Worm (Caenorhabditis elegans) whole organism, L1 larva: Measurements from ENCODE around the gene ZK470.14.

ENCODE experiments used
- F16B12.6 ChIP-seq: fragments of 150-350 bp; optimal IDR thresholded peaks from 2 replicates; lab custom pipeline; 2014; ENCODE audit warnings: missing biosample characterization, missing genetic modification characterization
- aha-1 ChIP-seq: fragments of 150-350 bp; optimal IDR thresholded peaks from 2 replicates; lab custom pipeline; 2014; ENCODE audit warnings: missing biosample characterization, missing genetic modification characterization
- alr-1 ChIP-seq: fragments of 200-800 bp; sonication (Bioruptor generic); optimal IDR thresholded peaks from 2 replicates; lab custom pipeline; 2018; ENCODE audit warnings: borderline replicate concordance, mild to moderate bottlenecking, missing genetic modification characterization, missing compliant biosample characterization
- aly-2 ChIP-seq: fragments of 150-350 bp; optimal IDR thresholded peaks from 2 replicates; lab custom pipeline; 2014; ENCODE audit warnings: missing biosample characterization, missing genetic modification characterization
- blmp-1 ChIP-seq: fragments of 150-350 bp; optimal IDR thresholded peaks from 2 replicates; lab custom pipeline; 2014; ENCODE audit warnings: missing biosample characterization, missing genetic modification characterization
- ces-1 ChIP-seq: fragments of 150-350 bp; optimal IDR thresholded peaks from 2 replicates; lab custom pipeline; 2014; ENCODE audit warnings: missing biosample characterization, missing genetic modification reagents, missing genetic modification characterization
- dpl-1 ChIP-seq, 3 experiments: fragments of 150-350 bp in 2 of 3; sonication (generic microtip) in 1 of 3; optimal IDR thresholded peaks; 2 replicates each; lab custom pipeline; 2014 to 2017; ENCODE audit warnings: missing biosample characterization in 3 of 3, missing genetic modification characterization in 3 of 3, missing genetic modification reagents in 3 of 3
- dsc-1 ChIP-seq: sonication (generic microtip); optimal IDR thresholded peaks from 2 replicates; lab custom pipeline; 2016; ENCODE audit warnings: mild to moderate bottlenecking, missing genetic modification characterization, missing compliant biosample characterization
- efl-1 ChIP-seq, 4 experiments: fragments of 150-350 bp; optimal IDR thresholded peaks in 3 of 4; peaks in 1 of 4; 1 replicate in 1 of 4; 2 replicates in 3 of 4; lab custom pipeline; 2014; ENCODE audit warnings: missing biosample characterization in 2 of 4, missing genetic modification characterization in 2 of 4, missing genetic modification reagents in 2 of 4
- efl-3 ChIP-seq: fragments of 200-800 bp; sonication (Bioruptor generic); optimal IDR thresholded peaks from 2 replicates; lab custom pipeline; 2018; ENCODE audit warnings: mild to moderate bottlenecking, missing genetic modification characterization, missing compliant biosample characterization
- egl-13 ChIP-seq: sonication (generic microtip); optimal IDR thresholded peaks from 2 replicates; lab custom pipeline; 2016; ENCODE audit warnings: missing genotype, missing genetic modification reagents, missing genetic modification characterization, missing compliant biosample characterization
- elt-2 ChIP-seq: sonication (generic microtip); optimal IDR thresholded peaks from 2 replicates; lab custom pipeline; 2016; ENCODE audit warnings: missing genetic modification characterization, mild to moderate bottlenecking, inconsistent platforms, missing compliant biosample characterization, missing genetic modification reagents
- elt-3 ChIP-seq, 6 experiments: fragments of 150-350 bp in 1 of 6; sonication (generic microtip); optimal IDR thresholded peaks; 2 replicates each; lab custom pipeline; 2017 to 2018; ENCODE audit warnings: missing biosample characterization in 6 of 6, missing genetic modification characterization in 6 of 6, inconsistent platforms in 1 of 6
- ets-5 ChIP-seq: fragments of 200-800 bp; sonication (Bioruptor generic); IDR thresholded peaks from 2 replicates; pipeline ENCODE4 v1.3.6; 2022; ENCODE audit warnings: missing genetic modification characterization, missing compliant biosample characterization
- fkh-4 ChIP-seq: sonication (generic microtip); optimal IDR thresholded peaks from 2 replicates; lab custom pipeline; 2016; ENCODE audit warnings: missing compliant biosample characterization, missing genetic modification characterization, borderline replicate concordance
- fos-1 ChIP-seq: fragments of 150-350 bp; optimal IDR thresholded peaks from 2 replicates; lab custom pipeline; 2014; ENCODE audit warnings: missing biosample characterization, missing genetic modification characterization
- grh-1 ChIP-seq: fragments of 200-800 bp; sonication (Bioruptor generic); IDR thresholded peaks from 2 replicates; pipeline ENCODE4 v1.3.6; 2022; ENCODE audit warnings: missing genetic modification reagents, missing genetic modification characterization, missing compliant biosample characterization
- hlh-17 ChIP-seq: fragments of 200-800 bp; sonication (Bioruptor generic); optimal IDR thresholded peaks from 2 replicates; lab custom pipeline; 2018; ENCODE audit warnings: missing genetic modification characterization, mild to moderate bottlenecking, missing compliant biosample characterization, moderate library complexity, borderline replicate concordance
- hpl-2 ChIP-seq: fragments of 150-350 bp; optimal IDR thresholded peaks from 2 replicates; lab custom pipeline; 2014; ENCODE audit warnings: missing biosample characterization, missing genetic modification reagents, missing genetic modification characterization
- irx-1 ChIP-seq: sonication (generic microtip); optimal IDR thresholded peaks from 2 replicates; lab custom pipeline; 2016; ENCODE audit warnings: missing genetic modification characterization, missing compliant biosample characterization
- isw-1 ChIP-seq: fragments of 200-800 bp; sonication (Bioruptor generic); IDR thresholded peaks from 2 replicates; pipeline ENCODE4 v1.3.6; 2022; ENCODE audit warnings: missing genetic modification characterization, missing compliant biosample characterization
- jun-1 ChIP-seq: fragments of 150-350 bp; optimal IDR thresholded peaks from 2 replicates; lab custom pipeline; 2014; ENCODE audit warnings: missing biosample characterization, missing genetic modification reagents, missing genetic modification characterization
- lin-13 ChIP-seq: fragments of 150-350 bp; optimal IDR thresholded peaks from 2 replicates; lab custom pipeline; 2014; ENCODE audit warnings: missing biosample characterization, missing genetic modification reagents, missing genetic modification characterization
- lin-15B ChIP-seq: fragments of 150-350 bp; sonication (generic microtip); optimal IDR thresholded peaks from 3 replicates; lab custom pipeline; 2014; ENCODE audit warnings: missing biosample characterization, missing genetic modification characterization
- lin-39 ChIP-seq: fragments of 150-350 bp; optimal IDR thresholded peaks from 2 replicates; lab custom pipeline; 2014; ENCODE audit warnings: missing biosample characterization, missing genetic modification reagents, missing genetic modification characterization
- lsy-2 ChIP-seq, 2 experiments: fragments of 150-350 bp; optimal IDR thresholded peaks; 2 replicates each; lab custom pipeline; 2014; ENCODE audit warnings: missing biosample characterization in 2 of 2, missing genetic modification characterization in 2 of 2
- mab-9 ChIP-seq: fragments of 200-800 bp; sonication (Bioruptor generic); IDR thresholded peaks from 2 replicates; pipeline ENCODE4 v1.3.6; 2022; ENCODE audit warnings: missing genetic modification reagents, missing genetic modification characterization, missing compliant biosample characterization
- mdl-1 ChIP-seq, 2 experiments: fragments of 150-350 bp; optimal IDR thresholded peaks; 2 replicates each; lab custom pipeline; 2014 to 2017; ENCODE audit warnings: missing biosample characterization in 2 of 2, missing genetic modification characterization in 2 of 2, inconsistent platforms in 1 of 2
- mef-2 ChIP-seq: fragments of 150-350 bp; optimal IDR thresholded peaks from 2 replicates; lab custom pipeline; 2014; ENCODE audit warnings: missing biosample characterization, missing genetic modification characterization
- nhr-19 ChIP-seq: fragments of 200-800 bp; sonication (Bioruptor generic); conservative IDR thresholded peaks from 2 replicates; pipeline ENCODE4 v1.3.6; 2022; ENCODE audit warnings: missing genetic modification characterization, missing compliant biosample characterization
- nhr-20 ChIP-seq: sonication (generic microtip); optimal IDR thresholded peaks from 2 replicates; lab custom pipeline; 2016; ENCODE audit warnings: mild to moderate bottlenecking, missing genetic modification characterization, missing compliant biosample characterization
- nhr-237 ChIP-seq: fragments of 150-350 bp; optimal IDR thresholded peaks from 2 replicates; lab custom pipeline; 2014; ENCODE audit warnings: missing biosample characterization, missing genetic modification characterization
- nhr-28 ChIP-seq: fragments of 150-350 bp; optimal IDR thresholded peaks from 2 replicates; lab custom pipeline; 2014; ENCODE audit warnings: missing biosample characterization, missing genetic modification characterization
- nhr-71 ChIP-seq: sonication (generic microtip); optimal IDR thresholded peaks from 2 replicates; lab custom pipeline; 2016; ENCODE audit warnings: mild to moderate bottlenecking, missing genetic modification characterization, moderate library complexity, missing compliant biosample characterization
- nhr-77 ChIP-seq: fragments of 150-350 bp; optimal IDR thresholded peaks from 2 replicates; lab custom pipeline; 2014; ENCODE audit warnings: missing biosample characterization, missing genetic modification characterization
- nhr-85 ChIP-seq: sonication (generic microtip); peaks from one replicate; lab custom pipeline; 2016; ENCODE audit warnings: missing genetic modification characterization, inconsistent platforms, missing compliant biosample characterization
- nhr-90 ChIP-seq: sonication (generic microtip); optimal IDR thresholded peaks from 2 replicates; lab custom pipeline; 2016; ENCODE audit warnings: mild to moderate bottlenecking, missing genetic modification characterization, missing compliant biosample characterization; ENCODE audit not compliant: poor library complexity
- pag-3 ChIP-seq: sonication (generic microtip); optimal IDR thresholded peaks from 2 replicates; lab custom pipeline; 2017; ENCODE audit warnings: missing genetic modification characterization, mild to moderate bottlenecking, missing compliant biosample characterization, antibody characterized with exemption, borderline replicate concordance; ENCODE audit not compliant: insufficient read depth
- rnt-1 ChIP-seq: sonication (generic microtip); optimal IDR thresholded peaks from 2 replicates; lab custom pipeline; 2016; ENCODE audit warnings: mild to moderate bottlenecking, missing genetic modification characterization, moderate library complexity, missing compliant biosample characterization
- skn-1 ChIP-seq: fragments of 150-350 bp; optimal IDR thresholded peaks from 2 replicates; lab custom pipeline; 2014; ENCODE audit warnings: missing biosample characterization, missing genetic modification characterization
- snpc-4 ChIP-seq: fragments of 150-350 bp; optimal IDR thresholded peaks from 2 replicates; lab custom pipeline; 2014; ENCODE audit warnings: missing biosample characterization, missing genetic modification characterization
- snu-23 ChIP-seq: sonication (generic microtip); optimal IDR thresholded peaks from 2 replicates; lab custom pipeline; 2016; ENCODE audit warnings: missing genetic modification characterization, missing compliant biosample characterization
- sptf-1 ChIP-seq: fragments of 150-350 bp; optimal IDR thresholded peaks from 2 replicates; lab custom pipeline; 2014; ENCODE audit warnings: missing biosample characterization, missing genetic modification characterization
- tbx-2 ChIP-seq: sonication (generic microtip); optimal IDR thresholded peaks from 2 replicates; lab custom pipeline; 2016; ENCODE audit warnings: missing genetic modification characterization, missing compliant biosample characterization
- unc-30 ChIP-seq: sonication (generic microtip); optimal IDR thresholded peaks from 2 replicates; lab custom pipeline; 2017; ENCODE audit warnings: missing biosample characterization, missing genetic modification characterization
- unc-62 ChIP-seq: fragments of 150-350 bp; optimal IDR thresholded peaks from 2 replicates; lab custom pipeline; 2014; ENCODE audit warnings: missing biosample characterization, missing genetic modification reagents, missing genetic modification characterization
- unc-86 ChIP-seq: sonication (generic microtip); optimal IDR thresholded peaks from 2 replicates; lab custom pipeline; 2016; ENCODE audit warnings: missing genetic modification characterization, missing compliant biosample characterization
- unc-98 ChIP-seq: fragments of 200-800 bp; sonication (Bioruptor generic); IDR thresholded peaks from 2 replicates; pipeline ENCODE4 v1.3.6; 2022; ENCODE audit warnings: missing genetic modification characterization, missing compliant biosample characterization
- vab-15 ChIP-seq: sonication (generic microtip); optimal IDR thresholded peaks from 2 replicates; lab custom pipeline; 2017; ENCODE audit warnings: missing genotype, mild to moderate bottlenecking, missing genetic modification characterization, missing compliant biosample characterization
- zag-1 ChIP-seq: fragments of 150-350 bp; optimal IDR thresholded peaks from 2 replicates; lab custom pipeline; 2014; ENCODE audit warnings: missing biosample characterization, missing genetic modification characterization
- ztf-11 ChIP-seq, 2 experiments: sonication (generic microtip); optimal IDR thresholded peaks; 2 replicates each; lab custom pipeline; 2016 to 2017; ENCODE audit warnings: missing genetic modification characterization in 2 of 2, missing biosample characterization in 1 of 2, missing compliant biosample characterization in 1 of 2
- ztf-4 ChIP-seq: fragments of 150-350 bp; optimal IDR thresholded peaks from 2 replicates; lab custom pipeline; 2014; ENCODE audit warnings: missing biosample characterization, missing genetic modification characterization

Gene ZK470.14

DNA sequence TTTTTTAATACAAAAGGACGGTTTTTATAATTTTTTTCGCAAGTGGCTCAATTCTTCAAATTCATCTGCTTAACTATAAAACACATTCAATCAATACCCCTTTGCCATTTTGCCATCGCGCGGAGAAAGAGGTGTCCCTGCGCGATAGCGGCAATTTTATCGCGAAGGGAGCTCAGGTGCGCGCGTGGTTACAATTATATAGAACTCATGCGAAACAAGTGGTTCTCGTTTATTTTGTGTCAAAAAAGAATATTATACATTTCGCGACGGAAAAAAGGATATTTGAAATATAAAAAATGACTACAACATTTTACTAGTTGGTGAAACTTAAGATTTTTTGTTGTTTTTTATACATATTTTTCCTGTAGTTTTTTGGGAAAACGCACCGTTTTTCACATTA is 41.9 kb downstream of the ZK470.14 start (continued):
- TF ChIP-seq elt-3 (tag; optimal IDR thresholded peaks at IDR 0.05; lab: Kevin White, UChicago) (peak; percentile 75 to 99 (median 90)), nhr-19 (GFP tag; lab: Robert Waterston, UW) (peak; percentile 99), fos-1 (tag; lab: Kevin White, UChicago) (peak; percentile 97), ztf-4 (tag; lab: Kevin White, UChicago) (peak; percentile 99), irx-1 (tag; lab: Kevin White, UChicago) (peak; percentile 100), vab-15 (tag; lab: Kevin White, UChicago) (peak; percentile 84), fkh-4 (tag; lab: Kevin White, UChicago) (peak; percentile 94), pag-3 (tag; lab: Kevin White, UChicago) (no peak), dpl-1 (GFP tag; optimal IDR thresholded peaks at IDR 0.05; lab: Kevin White, UChicago) (peak; percentile 56 to 71 (median 61)), hlh-17 (no peak), mdl-1 (tag; optimal IDR thresholded peaks at IDR 0.05; lab: Kevin White, UChicago) (peak in 1 of 2 experiments; percentile 95), unc-62 (GFP tag; lab: Kevin White, UChicago) (peak; percentile 34), ets-5 (GFP tag; lab: Robert Waterston, UW) (peak; percentile 92; the same call in 1 of the 2 replicates), nhr-90 (peak; percentile 99), aly-2 (tag; lab: Kevin White, UChicago) (peak; percentile 95), grh-1 (GFP tag; lab: Robert Waterston, UW) (peak; percentile 97), unc-86 (tag; lab: Kevin White, UChicago) (peak; percentile 99), hpl-2 (GFP tag; lab: Kevin White, UChicago) (peak; percentile 95), jun-1 (tag; lab: Kevin White, UChicago) (peak; percentile 100), snu-23 (GFP tag; lab: Kevin White, UChicago) (peak; percentile 100), aha-1 (tag; lab: Kevin White, UChicago) (peak; percentile 94), sptf-1 (tag; lab: Kevin White, UChicago) (no peak), efl-3 (GFP tag; lab: Kevin White, UChicago) (peak; percentile 95), skn-1 (tag; lab: Kevin White, UChicago) (peak; percentile 99), dsc-1 (tag; lab: Kevin White, UChicago) (peak; percentile 100), nhr-71 (tag; lab: Kevin White, UChicago) (peak; percentile 99), lin-15B (peak; percentile 46), lsy-2 (tag; optimal IDR thresholded peaks at IDR 0.05; lab: Kevin White, UChicago) (peak; percentile 93 to 96), ces-1 (GFP tag; lab: Kevin White, UChicago) (peak; percentile 96), nhr-77 (tag; lab: Kevin White, UChicago) (peak; percentile 99), unc-30 (peak; percentile 80), lin-39 (tag; lab: Kevin White, UChicago) (peak; percentile 99), ztf-11 (tag; optimal IDR thresholded peaks at IDR 0.05; lab: Kevin White, UChicago) (peak; percentile 78 to 99), nhr-20 (tag; lab: Kevin White, UChicago) (peak; percentile 99), elt-2 (peak; percentile 91), nhr-237 (tag; lab: Kevin White, UChicago) (peak; percentile 100), rnt-1 (tag; lab: Kevin White, UChicago) (peak; percentile 99), efl-1 (optimal IDR thresholded peaks at IDR 0.05; lab: Kevin White, UChicago) (peak; percentile 86 to 90), efl-1 (GFP tag; optimal IDR thresholded peaks at IDR 0.05 in 1 of 2; lab: Kevin White, UChicago) (peak; percentile 46 to 97), blmp-1 (tag; lab: Kevin White, UChicago) (peak; percentile 42), zag-1 (tag; lab: Kevin White, UChicago) (peak; percentile 53), egl-13 (tag; lab: Kevin White, UChicago) (peak; percentile 100), unc-98 (GFP tag; lab: Robert Waterston, UW) (peak; percentile 94), alr-1 (tag; lab: Kevin White, UChicago) (no peak), mef-2 (tag; lab: Kevin White, UChicago) (peak; percentile 88), mab-9 (GFP tag; lab: Robert Waterston, UW) (peak; percentile 98), tbx-2 (tag; lab: Kevin White, UChicago) (peak; percentile 100), F16B12.6 (tag; lab: Kevin White, UChicago) (peak; percentile 59), isw-1 (GFP tag; lab: Robert Waterston, UW) (peak; percentile 93), nhr-85 (tag; lab: Kevin White, UChicago) (peak; percentile 98), nhr-28 (tag; lab: Kevin White, UChicago) (peak; percentile 15), lin-13 (GFP tag; lab: Kevin White, UChicago) (peak; percentile 97), snpc-4 (tag; lab: Kevin White, UChicago) (peak; percentile 92)
